Worm (Caenorhabditis elegans): ENCODE measurements around the gene T10F2.5.

- TF ChIP-seq sea-1 (GFP tag; conservative IDR thresholded peaks at IDR 0.05) (no peak), hmbx-1 (tag; optimal IDR thresholded peaks at IDR 0.05) (no peak), aly-1 (tag; optimal IDR thresholded peaks at IDR 0.05) (no peak), pes-1 (GFP tag; IDR thresholded peaks at IDR 0.05) (no peak), ama-1 (optimal IDR thresholded peaks at IDR 0.05) (no peak), flt-1 (GFP tag; IDR thresholded peaks at IDR 0.05) (no peak)
These were observed 10.3 kb upstream of the T10F2.5 start, which contains the start of gene ulp-1 for ce11 chrIII:5169699-5170098.

Measured in whole organism, early embryonic.